Worm (Caenorhabditis elegans): ENCODE data around the gene srsx-27.

DNA sequence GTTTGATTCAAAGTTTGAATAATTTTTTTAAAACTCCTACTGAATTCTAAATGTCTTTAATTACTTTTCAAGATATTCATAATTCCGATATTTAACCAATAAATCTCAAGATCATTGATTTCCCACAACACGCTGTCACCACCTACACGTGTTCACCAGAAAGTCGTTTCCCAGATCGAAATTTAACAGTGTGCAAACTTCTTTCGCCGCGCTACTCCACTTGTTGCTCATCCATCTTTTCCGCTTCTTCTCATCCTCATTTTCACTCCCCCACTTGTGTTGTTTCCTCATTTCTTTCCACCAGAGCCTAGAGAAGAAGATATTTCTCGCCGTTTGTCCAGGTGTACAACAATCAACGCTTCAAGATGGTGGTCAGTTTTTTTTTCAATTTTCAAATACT, 4.2 kb upstream of the srsx-27 start, which contains the start of gene C51E3.9:
- no peak for TF ChIP-seq cog-1 (tag; optimal IDR thresholded peaks at IDR 0.05)
- TF ChIP-seq flt-1 (GFP tag; IDR thresholded peaks at IDR 0.05): no peak
- TF ChIP-seq ztf-23 (GFP tag; IDR thresholded peaks at IDR 0.05): no peak
- no peak for TF ChIP-seq ref-1 (GFP tag; conservative IDR thresholded peaks at IDR 0.05)
